Fruit fly (Drosophila melanogaster): ENCODE measurements around the gene CG13603.

Gene CG13603

dm6 chr3R:24025715-24026467 is 39.5 kb upstream of the CG13603 start:
- no peak for TF ChIP-seq CG8159 (tag; optimal IDR thresholded peaks at IDR 0.05)
- no peak for TF ChIP-seq gl (tag; optimal IDR thresholded peaks at IDR 0.05)
- no peak for TF ChIP-seq Ets98B (GFP tag; IDR thresholded peaks at IDR 0.05)
- TF ChIP-seq D1 (tag; optimal IDR thresholded peaks at IDR 0.05): no peak
- no peak for TF ChIP-seq CG34367 (tag; optimal IDR thresholded peaks at IDR 0.05)
- TF ChIP-seq CG8301 (tag; optimal IDR thresholded peaks at IDR 0.05): peak; percentile 26
- TF ChIP-seq CG32121 (GFP tag; IDR thresholded peaks at IDR 0.05): no peak
- TF ChIP-seq CG4496 (GFP tag; IDR thresholded peaks at IDR 0.05): 0 out of 3 replicates have a peak, but pooled peaks have one; percentile 22
- peak; percentile 4 for TF ChIP-seq CG9948 (tag; optimal IDR thresholded peaks at IDR 0.05)
- no peak for TF ChIP-seq Snoo (tag; optimal IDR thresholded peaks at IDR 0.05)
- no peak for TF ChIP-seq CG17806 (tag; optimal IDR thresholded peaks at IDR 0.05)
- TF ChIP-seq Pif1A (GFP tag; optimal IDR thresholded peaks at IDR 0.05): peak; percentile 37
- TF ChIP-seq CG13204 (GFP tag; optimal IDR thresholded peaks at IDR 0.05): no peak
- TF ChIP-seq CG10348 (GFP tag; IDR thresholded peaks at IDR 0.05): no peak
- TF ChIP-seq EcR (GFP tag; optimal IDR thresholded peaks at IDR 0.05): no peak
- no peak for TF ChIP-seq CG12605 (GFP tag; IDR thresholded peaks at IDR 0.05)
- TF ChIP-seq CG15710 (tag; optimal IDR thresholded peaks at IDR 0.05): no peak
- TF ChIP-seq CG14655 (GFP tag; optimal IDR thresholded peaks at IDR 0.05): peak; percentile 39
- no peak for TF ChIP-seq rn (GFP tag; IDR thresholded peaks at IDR 0.05)

dm6 chr3R:24024688-24025087 is 38.3 kb upstream of the CG13603 start:
- TF ChIP-seq Pif1B (GFP tag; optimal IDR thresholded peaks at IDR 0.05) (no peak), CG13204 (GFP tag; optimal IDR thresholded peaks at IDR 0.05) (peak; percentile 32), EcR (GFP tag; optimal IDR thresholded peaks at IDR 0.05) (peak; percentile 62)

dm6 chr3R:24024123-24024522 is 37.8 kb upstream of the CG13603 start:
- peak; percentile 9; the same call in 1 of the 2 replicates for TF ChIP-seq CG10348 (GFP tag; IDR thresholded peaks at IDR 0.05)
- peak; percentile 61 for TF ChIP-seq CG15710 (tag; optimal IDR thresholded peaks at IDR 0.05)
- no peak for TF ChIP-seq gl (tag; optimal IDR thresholded peaks at IDR 0.05)
- 0 out of 2 replicates have a peak, but pooled peaks have one; percentile 27 for TF ChIP-seq CG32121 (GFP tag; IDR thresholded peaks at IDR 0.05)
- TF ChIP-seq CG17806 (tag; optimal IDR thresholded peaks at IDR 0.05): peak; percentile 51
- TF ChIP-seq CG9948 (tag; optimal IDR thresholded peaks at IDR 0.05): peak; percentile 69
- peak; percentile 66 for TF ChIP-seq Pif1A (GFP tag; optimal IDR thresholded peaks at IDR 0.05)
- no peak for TF ChIP-seq Snoo (tag; optimal IDR thresholded peaks at IDR 0.05)
- TF ChIP-seq CG34367 (tag; optimal IDR thresholded peaks at IDR 0.05): peak; percentile 43
- TF ChIP-seq CG12605 (GFP tag; IDR thresholded peaks at IDR 0.05): peak; percentile 27; the same call in 1 of the 2 replicates
- peak; percentile 67 for TF ChIP-seq CG8159 (tag; optimal IDR thresholded peaks at IDR 0.05)
- 0 out of 3 replicates have a peak, but pooled peaks have one; percentile 28 for TF ChIP-seq fd96Ca (GFP tag; IDR thresholded peaks at IDR 0.05)
- no peak for TF ChIP-seq CG4496 (GFP tag; IDR thresholded peaks at IDR 0.05)
- peak; percentile 79 for TF ChIP-seq CG8301 (tag; optimal IDR thresholded peaks at IDR 0.05)
- TF ChIP-seq CG14655 (GFP tag; optimal IDR thresholded peaks at IDR 0.05): peak; percentile 86

dm6 chr3R:24021895-24022294 is 35.5 kb upstream of the CG13603 start:
- TF ChIP-seq CG8301 (tag; optimal IDR thresholded peaks at IDR 0.05) (no peak), CG8159 (tag; optimal IDR thresholded peaks at IDR 0.05) (no peak), CG13204 (GFP tag; optimal IDR thresholded peaks at IDR 0.05) (no peak), rn (GFP tag; IDR thresholded peaks at IDR 0.05) (no peak), D1 (tag; optimal IDR thresholded peaks at IDR 0.05) (no peak), CG4496 (GFP tag; IDR thresholded peaks at IDR 0.05) (no peak), Pif1A (GFP tag; optimal IDR thresholded peaks at IDR 0.05) (no peak), Snoo (tag; optimal IDR thresholded peaks at IDR 0.05) (no peak), CG17806 (tag; optimal IDR thresholded peaks at IDR 0.05) (no peak), fd96Ca (GFP tag; IDR thresholded peaks at IDR 0.05) (no peak), CG10348 (GFP tag; IDR thresholded peaks at IDR 0.05) (no peak), gl (tag; optimal IDR thresholded peaks at IDR 0.05) (no peak), EcR (GFP tag; optimal IDR thresholded peaks at IDR 0.05) (no peak), Ets98B (GFP tag; IDR thresholded peaks at IDR 0.05) (no peak), CG32121 (GFP tag; IDR thresholded peaks at IDR 0.05) (no peak), CG34367 (tag; optimal IDR thresholded peaks at IDR 0.05) (no peak)

- TF ChIP-seq CG32121 (GFP tag; IDR thresholded peaks at IDR 0.05) (no peak), CG13204 (GFP tag; optimal IDR thresholded peaks at IDR 0.05) (no peak), rn (GFP tag; IDR thresholded peaks at IDR 0.05) (no peak), CG15710 (tag; optimal IDR thresholded peaks at IDR 0.05) (no peak), CG8159 (tag; optimal IDR thresholded peaks at IDR 0.05) (no peak), gl (tag; optimal IDR thresholded peaks at IDR 0.05) (no peak), fd96Ca (GFP tag; IDR thresholded peaks at IDR 0.05) (no peak), CG17806 (tag; optimal IDR thresholded peaks at IDR 0.05) (peak; percentile 14), Pif1B (GFP tag; optimal IDR thresholded peaks at IDR 0.05) (no peak), CG34367 (tag; optimal IDR thresholded peaks at IDR 0.05) (no peak), D1 (tag; optimal IDR thresholded peaks at IDR 0.05) (no peak), Pif1A (GFP tag; optimal IDR thresholded peaks at IDR 0.05) (peak; percentile 9), Ets98B (GFP tag; IDR thresholded peaks at IDR 0.05) (no peak), CG9948 (tag; optimal IDR thresholded peaks at IDR 0.05) (no peak), CG14655 (GFP tag; optimal IDR thresholded peaks at IDR 0.05) (peak; percentile 29)
Measured at dm6 chr3R:24017648-24018047, 31.3 kb upstream of the CG13603 start.

Data from whole organism, pupa.